Worm (Caenorhabditis elegans) whole organism, L4 larva: ENCODE data around the gene C15B12.9.
A peak's percentile ranks its signal among the peaks of the same experiment; 100 is the strongest.

Experiments used
- F26F4.8 ChIP-seq: fragments of 200-800 bp; sonication (Bioruptor generic); conservative IDR thresholded peaks from 2 replicates; pipeline ENCODE4 v1.3.6; 2022; ENCODE audit warnings: missing genetic modification characterization, missing compliant biosample characterization
- F37D6.2 ChIP-seq: sonication (generic microtip); optimal IDR thresholded peaks from 2 replicates; lab custom pipeline; 2016; ENCODE audit warnings: mild to moderate bottlenecking, missing genetic modification characterization, missing compliant biosample characterization
- F44E2.7 ChIP-seq: fragments of 200-800 bp; sonication (Bioruptor generic); IDR thresholded peaks from 2 replicates; pipeline ENCODE4 v2.1.2; 2022; ENCODE audit warnings: missing genetic modification characterization, missing compliant biosample characterization
- Y105C5A.15 ChIP-seq: fragments of 200-800 bp; sonication (Bioruptor generic); IDR thresholded peaks from 2 replicates; pipeline ENCODE4 v1.3.6; 2022; ENCODE audit warnings: missing genetic modification characterization, missing compliant biosample characterization
- Y75B8A.6 ChIP-seq: fragments of 200-800 bp; sonication (Bioruptor generic); IDR thresholded peaks from 2 replicates; pipeline ENCODE4 v1.3.6; 2022; ENCODE audit warnings: missing genetic modification reagents, missing genetic modification characterization, missing compliant biosample characterization
- ZK337.2 ChIP-seq: fragments of 200-800 bp; sonication (Bioruptor generic); IDR thresholded peaks from 2 replicates; pipeline ENCODE4 v1.3.6; 2022; ENCODE audit warnings: missing genetic modification reagents, missing genetic modification characterization, missing compliant biosample characterization
- ZK546.5 ChIP-seq, 2 experiments: sonication (generic microtip); optimal IDR thresholded peaks; 2 replicates each; lab custom pipeline; 2017; ENCODE audit warnings: missing biosample characterization in 2 of 2, missing genetic modification characterization in 2 of 2
- aha-1 ChIP-seq: fragments of 150-350 bp; peaks from one replicate; lab custom pipeline; 2014; ENCODE audit warnings: missing biosample characterization, missing genetic modification characterization
- ceh-62 ChIP-seq: sonication (generic microtip); optimal IDR thresholded peaks from 2 replicates; lab custom pipeline; 2017; ENCODE audit warnings: missing biosample characterization, missing genetic modification characterization
- ceh-82 ChIP-seq: sonication (generic microtip); optimal IDR thresholded peaks from 2 replicates; lab custom pipeline; 2017; ENCODE audit warnings: missing biosample characterization, missing genetic modification characterization
- ces-1 ChIP-seq: fragments of 150-350 bp; sonication (generic microtip); optimal IDR thresholded peaks from 4 replicates; lab custom pipeline; 2014; ENCODE audit warnings: missing biosample characterization, missing genetic modification reagents, missing genetic modification characterization
- cey-2 ChIP-seq: sonication (generic microtip); optimal IDR thresholded peaks from 3 replicates; lab custom pipeline; 2017; ENCODE audit warnings: missing genetic modification characterization, mild to moderate bottlenecking, missing compliant biosample characterization, antibody characterized with exemption, borderline replicate concordance; ENCODE audit not compliant: insufficient read depth
- daf-12 ChIP-seq: fragments of 150-350 bp; optimal IDR thresholded peaks from 2 replicates; lab custom pipeline; 2014; ENCODE audit warnings: missing biosample characterization, missing genetic modification reagents, missing genetic modification characterization
- daf-16 ChIP-seq, 3 experiments: sonication (generic microtip); optimal IDR thresholded peaks; 2 replicates each; lab custom pipeline; 2016 to 2017; ENCODE audit warnings: missing genetic modification characterization in 3 of 3, missing genetic modification reagents in 3 of 3, mild to moderate bottlenecking in 2 of 3, missing compliant biosample characterization in 2 of 3, missing biosample characterization in 1 of 3, moderate library complexity in 1 of 3
- daf-19 ChIP-seq: fragments of 200-800 bp; sonication (Bioruptor generic); conservative IDR thresholded peaks from 2 replicates; pipeline ENCODE4 v1.3.6; 2022; ENCODE audit warnings: missing genetic modification characterization, missing compliant biosample characterization
- dmd-6 ChIP-seq: fragments of 200-800 bp; sonication (Bioruptor generic); IDR thresholded peaks from 2 replicates; pipeline ENCODE4 v1.3.6; 2022; ENCODE audit warnings: missing genetic modification reagents, missing genetic modification characterization, missing compliant biosample characterization
- dve-1 ChIP-seq: sonication (generic microtip); optimal IDR thresholded peaks from 2 replicates; lab custom pipeline; 2017; ENCODE audit warnings: antibody characterized with exemption, mild to moderate bottlenecking, missing genetic modification characterization, missing compliant biosample characterization; ENCODE audit not compliant: insufficient read depth
- hif-1 ChIP-seq, 2 experiments: sonication (generic microtip); optimal IDR thresholded peaks; 2 replicates each; lab custom pipeline; 2016 to 2017; ENCODE audit warnings: missing compliant biosample characterization in 2 of 2, missing genetic modification characterization in 2 of 2, missing genetic modification reagents in 2 of 2, missing genotype in 2 of 2, mild to moderate bottlenecking in 1 of 2
- jun-1 ChIP-seq: fragments of 150-350 bp; optimal IDR thresholded peaks from 2 replicates; lab custom pipeline; 2014; ENCODE audit warnings: missing biosample characterization, missing genetic modification reagents, missing genetic modification characterization
- lim-7 ChIP-seq: fragments of 200-800 bp; sonication (Bioruptor generic); IDR thresholded peaks from 2 replicates; pipeline ENCODE4 v1.3.6; 2022; ENCODE audit warnings: missing genetic modification characterization, missing compliant biosample characterization
- lin-1 ChIP-seq: fragments of 200-800 bp; sonication (Bioruptor generic); IDR thresholded peaks from 2 replicates; pipeline ENCODE4 v1.3.6; 2022; ENCODE audit warnings: missing genetic modification reagents, missing genetic modification characterization, missing compliant biosample characterization
- lin-15B ChIP-seq: fragments of 150-350 bp; sonication (generic microtip); optimal IDR thresholded peaks from 3 replicates; lab custom pipeline; 2014; ENCODE audit warnings: missing biosample characterization, missing genetic modification characterization
- lin-29 ChIP-seq: fragments of 200-800 bp; sonication (Bioruptor generic); IDR thresholded peaks from 2 replicates; pipeline ENCODE4 v1.3.6; 2022; ENCODE audit warnings: missing genetic modification reagents, missing genetic modification characterization, missing compliant biosample characterization
- lsy-2 ChIP-seq, 2 experiments: fragments of 150-350 bp in 1 of 2; sonication (generic microtip) in 1 of 2; optimal IDR thresholded peaks; 2 replicates each; lab custom pipeline; 2014 to 2017; ENCODE audit warnings: missing biosample characterization in 2 of 2, missing genetic modification characterization in 2 of 2
- nhr-10 ChIP-seq: fragments of 150-350 bp; optimal IDR thresholded peaks from 2 replicates; lab custom pipeline; 2014; ENCODE audit warnings: missing biosample characterization, missing genetic modification characterization
- nhr-102 ChIP-seq: sonication (generic microtip); optimal IDR thresholded peaks from 2 replicates; lab custom pipeline; 2016; ENCODE audit warnings: mild to moderate bottlenecking, missing genetic modification characterization, moderate library complexity, missing compliant biosample characterization
- nhr-28 ChIP-seq: fragments of 150-350 bp; optimal IDR thresholded peaks from 2 replicates; lab custom pipeline; 2014; ENCODE audit warnings: missing biosample characterization, missing genetic modification characterization
- nhr-41 ChIP-seq: fragments of 200-800 bp; sonication (Bioruptor generic); IDR thresholded peaks from 2 replicates; pipeline ENCODE4 v1.3.6; 2022; ENCODE audit warnings: missing genetic modification reagents, missing genetic modification characterization, missing compliant biosample characterization
- nhr-48 ChIP-seq: sonication (generic microtip); optimal IDR thresholded peaks from 2 replicates; lab custom pipeline; 2016; ENCODE audit warnings: mild to moderate bottlenecking, missing genetic modification characterization, missing compliant biosample characterization
- nhr-77 ChIP-seq: fragments of 150-350 bp; optimal IDR thresholded peaks from 2 replicates; lab custom pipeline; 2014; ENCODE audit warnings: missing biosample characterization, missing genetic modification characterization
- pqm-1 ChIP-seq: sonication (generic microtip); optimal IDR thresholded peaks from 2 replicates; lab custom pipeline; 2017; ENCODE audit warnings: missing biosample characterization, missing genetic modification characterization
- sdz-12 ChIP-seq: fragments of 200-800 bp; sonication (Bioruptor generic); optimal IDR thresholded peaks from 2 replicates; lab custom pipeline; 2018; ENCODE audit warnings: mild to moderate bottlenecking, missing genetic modification characterization, missing compliant biosample characterization
- set-16 ChIP-seq: fragments of 200-800 bp; sonication (Bioruptor generic); IDR thresholded peaks from 2 replicates; pipeline ENCODE4 v1.3.6; 2022; ENCODE audit warnings: missing genetic modification reagents, missing genetic modification characterization, missing compliant biosample characterization
- snpc-4 ChIP-seq: fragments of 150-350 bp; optimal IDR thresholded peaks from 2 replicates; lab custom pipeline; 2014; ENCODE audit warnings: missing biosample characterization, missing genetic modification characterization
- spr-1 ChIP-seq: sonication (generic microtip); optimal IDR thresholded peaks from 2 replicates; lab custom pipeline; 2016; ENCODE audit warnings: mild to moderate bottlenecking, missing genetic modification characterization, missing compliant biosample characterization
- tra-1 ChIP-seq: fragments of 200-800 bp; sonication (Bioruptor generic); IDR thresholded peaks from 2 replicates; pipeline ENCODE4 v1.3.6; 2022; ENCODE audit warnings: missing genetic modification reagents, missing genetic modification characterization, missing compliant biosample characterization
- unc-62 ChIP-seq, 3 experiments: fragments of 150-350 bp in 1 of 3; sonication (generic microtip); optimal IDR thresholded peaks in 2 of 3; peaks in 1 of 3; 1 replicate in 1 of 3; 2 replicates in 2 of 3; lab custom pipeline; 2014 to 2017; ENCODE audit warnings: missing biosample characterization in 3 of 3, missing genetic modification characterization in 3 of 3, missing genetic modification reagents in 3 of 3, missing genotype in 1 of 3
- zfp-2 ChIP-seq: sonication (generic microtip); optimal IDR thresholded peaks from 2 replicates; lab custom pipeline; 2016; ENCODE audit warnings: mild to moderate bottlenecking, missing genetic modification characterization, missing compliant biosample characterization
- ztf-11 ChIP-seq: fragments of 150-350 bp; optimal IDR thresholded peaks from 2 replicates; lab custom pipeline; 2014; ENCODE audit warnings: missing biosample characterization, missing genetic modification characterization

The C15B12.9 gene

DNA sequence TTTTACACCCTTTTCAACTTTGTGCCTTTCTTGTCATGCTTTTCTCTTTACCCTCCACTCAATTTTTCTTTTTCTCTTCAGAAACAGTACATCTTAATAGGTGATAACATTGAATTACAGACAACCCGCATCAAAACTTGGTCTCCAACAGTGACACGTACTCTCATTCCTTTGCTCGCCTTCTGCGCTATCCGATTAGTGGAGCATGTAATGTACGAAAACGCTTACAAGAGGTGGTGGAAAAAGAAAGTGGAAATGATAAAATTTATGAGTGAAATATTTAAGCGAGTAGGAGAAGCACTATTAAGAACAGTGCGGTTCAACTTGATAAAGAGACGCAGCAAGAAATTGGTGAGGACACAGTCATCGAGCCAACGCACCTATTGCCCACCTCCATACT lies 12.0 kb upstream of the C15B12.9 start, which contains the start of gene pept-1 (continued):
- 0 out of 2 replicates have a peak, but pooled peaks have one; percentile 16 for TF ChIP-seq nhr-41 (GFP tag; lab: Robert Waterston, UW)
- no peak for TF ChIP-seq F44E2.7 (GFP tag; lab: Robert Waterston, UW)
- peak; percentile 60 for TF ChIP-seq nhr-28 (tag; lab: Kevin White, UChicago)
- no peak for TF ChIP-seq daf-19 (GFP tag; lab: Robert Waterston, UW)
- TF ChIP-seq F26F4.8 (GFP tag; lab: Robert Waterston, UW): no peak
- no peak for TF ChIP-seq lin-29 (GFP tag; lab: Robert Waterston, UW)

DNA sequence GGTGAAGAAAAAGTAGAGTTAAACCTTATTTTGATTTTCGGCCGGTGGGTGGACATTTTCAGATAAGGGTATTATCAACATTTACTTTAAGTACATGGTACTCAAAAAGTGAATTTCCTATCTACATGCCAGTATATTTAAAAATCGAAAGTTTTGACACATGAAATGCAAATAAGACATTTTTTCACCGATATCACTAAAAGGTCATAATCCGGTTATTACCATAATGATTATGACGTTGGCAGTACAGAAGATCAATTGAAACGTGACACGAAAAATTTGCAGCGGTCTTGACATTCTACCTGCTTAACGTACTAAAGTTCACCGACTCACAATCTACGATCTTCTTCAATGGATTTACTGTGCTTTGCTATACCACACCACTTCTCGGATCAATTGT lies 10.6 kb upstream of the C15B12.9 start:
- TF ChIP-seq sdz-12 (GFP tag; lab: Kevin White, UChicago) (no peak), tra-1 (GFP tag; lab: Robert Waterston, UW) (peak; percentile 58; the same call in 1 of the 2 replicates), F44E2.7 (GFP tag; lab: Robert Waterston, UW) (no peak), unc-62 (GFP tag; optimal IDR thresholded peaks at IDR 0.05 in 1 of 2; lab: Kevin White, UChicago) (peak; percentile 15 to 17), unc-62 (tag; optimal IDR thresholded peaks at IDR 0.05; lab: Kevin White, UChicago) (no peak), cey-2 (no peak), F37D6.2 (tag; lab: Kevin White, UChicago) (no peak), dve-1 (tag; lab: Kevin White, UChicago) (peak; percentile 41), nhr-77 (tag; lab: Kevin White, UChicago) (peak; percentile 0), dmd-6 (GFP tag; lab: Robert Waterston, UW) (peak; percentile 69), nhr-48 (tag; lab: Kevin White, UChicago) (peak; percentile 30), ces-1 (GFP tag; lab: Kevin White, UChicago) (no peak)

DNA sequence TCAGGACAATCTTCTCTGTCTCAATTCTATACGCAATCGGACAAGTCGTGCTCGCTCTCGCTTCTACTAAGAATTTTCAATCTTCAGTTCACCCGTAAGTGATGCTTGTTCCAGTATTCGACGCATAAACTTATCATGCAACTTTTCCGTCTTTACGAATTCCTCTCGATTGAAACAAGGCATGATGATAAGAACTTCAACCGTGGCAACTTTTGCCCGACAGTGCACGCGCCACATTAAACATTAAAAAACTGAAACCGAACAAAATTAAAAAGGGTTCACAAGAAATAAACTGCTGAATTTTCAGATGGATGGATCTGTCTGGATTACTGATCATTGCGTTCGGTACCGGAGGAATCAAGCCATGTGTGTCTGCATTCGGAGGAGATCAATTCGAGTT lies 10.1 kb upstream of the C15B12.9 start:
- TF ChIP-seq set-16 (no peak), daf-16 (GFP tag; optimal IDR thresholded peaks at IDR 0.05; lab: Kevin White, UChicago) (no peak), daf-16 (tag; optimal IDR thresholded peaks at IDR 0.05; lab: Kevin White, UChicago) (no peak), ZK337.2 (no peak), pqm-1 (tag; lab: Kevin White, UChicago) (peak; percentile 57)
- TF ChIP-seq, all 104 proteins: peak for 1

DNA sequence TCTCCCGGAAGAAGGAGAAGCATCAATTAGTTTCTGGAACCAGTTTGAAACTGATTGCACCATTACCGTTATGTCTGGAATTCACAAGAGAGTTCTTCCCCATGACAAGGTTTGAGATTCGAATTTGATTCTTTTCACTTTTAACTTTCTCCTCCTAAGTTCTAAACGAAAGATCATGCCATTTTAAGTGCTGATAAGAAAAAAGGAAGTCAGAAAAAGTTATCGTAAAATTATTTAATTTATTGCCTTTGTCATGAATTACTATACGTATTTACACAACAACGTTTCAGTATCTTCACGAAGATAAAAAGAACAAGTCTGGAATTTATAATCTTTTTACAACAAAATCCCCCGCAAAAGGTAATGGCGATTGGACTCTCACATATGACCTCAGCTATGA lies 8.5 kb upstream of the C15B12.9 start:
- peak; percentile 30 for TF ChIP-seq nhr-28 (tag; lab: Kevin White, UChicago)
- TF ChIP-seq nhr-77 (tag; lab: Kevin White, UChicago): peak; percentile 24
- no peak for TF ChIP-seq aha-1 (tag; lab: Kevin White, UChicago)
- TF ChIP-seq lin-15B (tag; lab: Kevin White, UChicago): no peak
- TF ChIP-seq pqm-1 (tag; lab: Kevin White, UChicago): peak; percentile 27
- no peak for TF ChIP-seq ztf-11 (tag; lab: Kevin White, UChicago)
- TF ChIP-seq cey-2: no peak
- peak; percentile 43 for TF ChIP-seq dmd-6 (GFP tag; lab: Robert Waterston, UW)
- TF ChIP-seq dve-1 (tag; lab: Kevin White, UChicago): peak; percentile 21
- no peak for TF ChIP-seq zfp-2 (tag; lab: Kevin White, UChicago)
- TF ChIP-seq, all 104 proteins: peak for 5

DNA sequence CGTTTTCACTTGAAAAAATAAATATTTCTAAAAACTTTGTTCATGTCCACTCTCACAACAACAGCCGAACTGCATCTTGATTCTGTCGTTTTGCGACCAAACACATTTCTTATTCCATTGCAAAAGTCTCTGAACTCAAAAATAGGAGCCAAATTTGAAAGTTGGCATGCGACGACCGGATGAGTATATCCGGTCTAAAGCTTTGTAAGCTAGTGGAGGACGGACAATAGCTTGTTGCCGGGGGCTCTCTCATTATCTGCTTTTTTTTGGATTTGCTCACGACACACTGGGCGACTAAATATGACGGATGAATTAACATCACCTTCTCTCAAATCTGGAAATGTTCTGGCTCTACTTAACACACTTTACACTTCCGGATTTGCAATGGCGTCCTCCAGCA lies 6.9 kb upstream of the C15B12.9 start, which contains the start of gene K04E7.1:
TSS of gene K04E7.1 (plus strand) at position 301 of the 400 bp plus-strand sequence.
- peak; percentile 54 for TF ChIP-seq aha-1 (tag; lab: Kevin White, UChicago)
- no peak for TF ChIP-seq jun-1 (tag; lab: Kevin White, UChicago)

DNA sequence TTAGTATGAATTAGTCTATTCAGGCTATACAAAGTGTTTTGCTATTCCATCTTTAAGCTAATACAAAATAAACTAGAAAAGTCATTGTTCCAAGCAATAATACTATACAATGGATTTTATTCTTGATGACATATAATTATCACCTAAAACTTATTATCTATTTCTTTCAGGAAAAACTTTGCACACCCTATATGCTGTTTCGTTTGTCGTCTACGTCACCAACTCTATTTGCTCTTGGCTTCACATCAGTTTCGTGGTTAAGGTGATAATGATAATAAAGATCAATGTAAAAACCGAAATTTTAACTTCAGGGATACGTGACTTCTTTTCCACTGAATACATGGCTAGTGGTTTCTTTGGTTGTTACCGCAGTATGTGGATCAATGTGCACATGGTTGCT lies 6.1 kb upstream of the C15B12.9 start:
- TF ChIP-seq Y75B8A.6 (GFP tag; lab: Robert Waterston, UW) (no peak), lim-7 (GFP tag; lab: Robert Waterston, UW) (no peak), F44E2.7 (GFP tag; lab: Robert Waterston, UW) (no peak), lin-1 (GFP tag; lab: Robert Waterston, UW) (no peak), ceh-82 (tag; lab: Kevin White, UChicago) (no peak), ZK546.5 (tag; optimal IDR thresholded peaks at IDR 0.05; lab: Kevin White, UChicago) (no peak), dmd-6 (GFP tag; lab: Robert Waterston, UW) (peak; percentile 55), hif-1 (tag; optimal IDR thresholded peaks at IDR 0.05; lab: Kevin White, UChicago) (no peak), ceh-62 (tag; lab: Kevin White, UChicago) (no peak), nhr-102 (tag; lab: Kevin White, UChicago) (no peak), pqm-1 (tag; lab: Kevin White, UChicago) (peak; percentile 65), Y105C5A.15 (GFP tag; lab: Robert Waterston, UW) (no peak), snpc-4 (no peak), nhr-10 (tag; lab: Kevin White, UChicago) (no peak), daf-16 (GFP tag; optimal IDR thresholded peaks at IDR 0.05; lab: Kevin White, UChicago) (no peak), daf-16 (tag; optimal IDR thresholded peaks at IDR 0.05; lab: Kevin White, UChicago) (peak; percentile 15), daf-12 (tag; lab: Kevin White, UChicago) (no peak), spr-1 (tag; lab: Kevin White, UChicago) (no peak), lsy-2 (tag; optimal IDR thresholded peaks at IDR 0.05; lab: Kevin White, UChicago) (no peak)
